Worm (Caenorhabditis elegans) whole organism, mixed stage, embryonic: ENCODE results near the gene nep-22.

ENCODE experiments used
- M03D4.4 ChIP-seq: sonication (generic microtip); optimal IDR thresholded peaks from 2 replicates; lab custom pipeline; 2017; ENCODE audit warnings: mild to moderate bottlenecking, missing genetic modification characterization, missing compliant biosample characterization
- bed-3 ChIP-seq: fragments of 200-800 bp; sonication (Bioruptor generic); optimal IDR thresholded peaks from 3 replicates; lab custom pipeline; 2018; ENCODE audit warnings: mild to moderate bottlenecking, missing genetic modification characterization, moderate library complexity, missing compliant biosample characterization
- blmp-1 ChIP-seq: fragments of 150-350 bp; optimal IDR thresholded peaks from 2 replicates; lab custom pipeline; 2014; ENCODE audit warnings: missing biosample characterization, missing genetic modification characterization
- ceh-39 ChIP-seq: fragments of 150-350 bp; optimal IDR thresholded peaks from 2 replicates; lab custom pipeline; 2014; ENCODE audit warnings: missing biosample characterization, missing genetic modification characterization
- ceh-43 ChIP-seq: fragments of 200-800 bp; sonication (Bioruptor generic); optimal IDR thresholded peaks from 2 replicates; lab custom pipeline; 2018; ENCODE audit warnings: mild to moderate bottlenecking, missing genetic modification characterization, moderate library complexity, missing compliant biosample characterization
- ceh-83 ChIP-seq: fragments of 200-800 bp; sonication (Bioruptor generic); optimal IDR thresholded peaks from 2 replicates; lab custom pipeline; 2018; ENCODE audit warnings: mild to moderate bottlenecking, missing genetic modification characterization, missing compliant biosample characterization
- ces-1 ChIP-seq: fragments of 150-350 bp; optimal IDR thresholded peaks from 2 replicates; lab custom pipeline; 2014; ENCODE audit warnings: missing biosample characterization, missing genetic modification reagents, missing genetic modification characterization
- cnd-1 ChIP-seq: fragments of 200-800 bp; sonication (Bioruptor generic); optimal IDR thresholded peaks from 2 replicates; lab custom pipeline; 2018; ENCODE audit warnings: mild to moderate bottlenecking, missing genetic modification characterization, missing compliant biosample characterization
- drap-1 ChIP-seq: fragments of 200-800 bp; sonication (Bioruptor generic); optimal IDR thresholded peaks from 3 replicates; lab custom pipeline; 2018; ENCODE audit warnings: mild to moderate bottlenecking, missing genetic modification characterization, missing compliant biosample characterization
- elt-3 ChIP-seq: fragments of 150-350 bp; optimal IDR thresholded peaks from 2 replicates; lab custom pipeline; 2014; ENCODE audit warnings: missing biosample characterization, missing genetic modification characterization
- flh-1 ChIP-seq: fragments of 200-800 bp; sonication (Bioruptor generic); optimal IDR thresholded peaks from 2 replicates; lab custom pipeline; 2018; ENCODE audit warnings: mild to moderate bottlenecking, missing genetic modification characterization, moderate library complexity, missing compliant biosample characterization
- ham-2 ChIP-seq: fragments of 200-800 bp; sonication (Bioruptor generic); optimal IDR thresholded peaks from 2 replicates; lab custom pipeline; 2018; ENCODE audit warnings: mild to moderate bottlenecking, missing genetic modification characterization, missing compliant biosample characterization
- lin-13 ChIP-seq: fragments of 150-350 bp; optimal IDR thresholded peaks from 2 replicates; lab custom pipeline; 2014; ENCODE audit warnings: missing biosample characterization, missing genetic modification characterization
- lin-32 ChIP-seq: fragments of 200-800 bp; sonication (Bioruptor generic); optimal IDR thresholded peaks from 2 replicates; lab custom pipeline; 2018; ENCODE audit warnings: mild to moderate bottlenecking, missing genetic modification characterization, missing compliant biosample characterization
- lsy-2 ChIP-seq: fragments of 150-350 bp; optimal IDR thresholded peaks from 2 replicates; lab custom pipeline; 2014; ENCODE audit warnings: missing biosample characterization, missing genetic modification characterization
- mab-5 ChIP-seq: fragments of 150-350 bp; optimal IDR thresholded peaks from 2 replicates; lab custom pipeline; 2014; ENCODE audit warnings: missing biosample characterization, missing genetic modification characterization
- mep-1 ChIP-seq: fragments of 150-350 bp; optimal IDR thresholded peaks from 2 replicates; lab custom pipeline; 2017; ENCODE audit warnings: missing biosample characterization, missing genetic modification reagents, missing genetic modification characterization, inconsistent platforms
- mls-2 ChIP-seq: sonication (generic microtip); optimal IDR thresholded peaks from 2 replicates; lab custom pipeline; 2016; ENCODE audit warnings: mild to moderate bottlenecking, missing genetic modification characterization, moderate library complexity, missing compliant biosample characterization
- nhr-12 ChIP-seq: fragments of 150-350 bp; optimal IDR thresholded peaks from 2 replicates; lab custom pipeline; 2014; ENCODE audit warnings: missing biosample characterization, missing genetic modification characterization
- nhr-2 ChIP-seq: fragments of 150-350 bp; optimal IDR thresholded peaks from 2 replicates; lab custom pipeline; 2014; ENCODE audit warnings: missing biosample characterization, missing genetic modification characterization
- nhr-237 ChIP-seq: fragments of 150-350 bp; optimal IDR thresholded peaks from 2 replicates; lab custom pipeline; 2014; ENCODE audit warnings: missing biosample characterization, missing genetic modification characterization
- nhr-28 ChIP-seq: fragments of 150-350 bp; optimal IDR thresholded peaks from 2 replicates; lab custom pipeline; 2014; ENCODE audit warnings: missing biosample characterization, missing genetic modification characterization
- pha-4 ChIP-seq: fragments of 150-350 bp; optimal IDR thresholded peaks from 2 replicates; lab custom pipeline; 2018; ENCODE audit warnings: missing biosample characterization, missing genetic modification reagents, missing genetic modification characterization
- sem-2 ChIP-seq: fragments of 200-800 bp; sonication (Bioruptor generic); optimal IDR thresholded peaks from 2 replicates; lab custom pipeline; 2018; ENCODE audit warnings: mild to moderate bottlenecking, missing genetic modification characterization, missing compliant biosample characterization
- snpc-4 ChIP-seq: fragments of 150-350 bp; optimal IDR thresholded peaks from 2 replicates; lab custom pipeline; 2014; ENCODE audit warnings: missing biosample characterization, missing genetic modification characterization
- sptf-1 ChIP-seq: sonication (generic microtip); optimal IDR thresholded peaks from 2 replicates; lab custom pipeline; 2017; ENCODE audit warnings: mild to moderate bottlenecking, missing genetic modification characterization, moderate library complexity, missing compliant biosample characterization
- tbx-8 ChIP-seq: fragments of 200-800 bp; sonication (Bioruptor generic); optimal IDR thresholded peaks from 2 replicates; lab custom pipeline; 2018; ENCODE audit warnings: mild to moderate bottlenecking, missing genetic modification characterization, moderate library complexity, missing compliant biosample characterization
- unc-120 ChIP-seq: sonication (generic microtip); optimal IDR thresholded peaks from 2 replicates; lab custom pipeline; 2017; ENCODE audit warnings: missing genetic modification characterization, missing compliant biosample characterization; ENCODE audit not compliant: poor library complexity, severe bottlenecking
- unc-39 ChIP-seq: fragments of 150-350 bp; optimal IDR thresholded peaks from 2 replicates; lab custom pipeline; 2014; ENCODE audit warnings: missing biosample characterization, missing genetic modification characterization
- unc-62 ChIP-seq: fragments of 150-350 bp; optimal IDR thresholded peaks from 2 replicates; lab custom pipeline; 2014; ENCODE audit warnings: missing biosample characterization, missing genetic modification reagents, missing genetic modification characterization

nep-22 gene

ce11 chrX:9035142-9035541, 788 bp downstream of the nep-22 start:
- TF ChIP-seq ceh-83 (GFP tag; lab: Kevin White, UChicago) (no peak), M03D4.4 (tag; lab: Kevin White, UChicago) (no peak), ham-2 (GFP tag; lab: Kevin White, UChicago) (no peak), nhr-237 (tag; lab: Kevin White, UChicago) (no peak), lin-13 (no peak), sptf-1 (tag; lab: Kevin White, UChicago) (no peak), nhr-2 (no peak), sem-2 (GFP tag; lab: Kevin White, UChicago) (no peak), drap-1 (no peak), lin-32 (GFP tag; lab: Kevin White, UChicago) (no peak), bed-3 (no peak), blmp-1 (tag; lab: Kevin White, UChicago) (no peak)

ce11 chrX:9036237-9036636, 1.9 kb downstream of the nep-22 start:
- TF ChIP-seq nhr-2: no peak
- TF ChIP-seq ceh-43 (GFP tag; lab: Kevin White, UChicago): no peak
- TF ChIP-seq flh-1 (GFP tag; lab: Kevin White, UChicago): no peak
- TF ChIP-seq mab-5: no peak
- no peak for TF ChIP-seq sem-2 (GFP tag; lab: Kevin White, UChicago)
- no peak for TF ChIP-seq ceh-39 (tag; lab: Kevin White, UChicago)
- TF ChIP-seq bed-3: no peak
- TF ChIP-seq nhr-28 (tag; lab: Kevin White, UChicago): no peak
- TF ChIP-seq blmp-1 (tag; lab: Kevin White, UChicago): no peak
- no peak for TF ChIP-seq mep-1 (tag; lab: Kevin White, UChicago)
- no peak for TF ChIP-seq lin-32 (GFP tag; lab: Kevin White, UChicago)
- TF ChIP-seq unc-39 (tag; lab: Kevin White, UChicago): no peak
- TF ChIP-seq elt-3: no peak
- no peak for TF ChIP-seq lin-13

- TF ChIP-seq sptf-1 (tag; lab: Kevin White, UChicago): no peak
- no peak for TF ChIP-seq unc-62
These were observed 11.6 kb downstream of the nep-22 start, which contains the start of gene prdm-14 for ce11 chrX:9045913-9046312. Gene prdm-14, plus strand, starts transcription at chrX:9046213.

ce11 chrX:9048657-9049056, 14.3 kb downstream of the nep-22 start, which contains the start of gene F47E1.20:
Gene F47E1.20, plus strand, starts transcription at chrX:9048957.
- no peak for TF ChIP-seq nhr-28 (tag; lab: Kevin White, UChicago)
- no peak for TF ChIP-seq lin-13
- no peak for TF ChIP-seq snpc-4
- TF ChIP-seq mab-5: no peak
- TF ChIP-seq cnd-1 (tag; lab: Kevin White, UChicago): no peak
- TF ChIP-seq, all 35 proteins: peak for 0

- TF ChIP-seq pha-4 (tag; lab: Kevin White, UChicago) (no peak), lsy-2 (tag; lab: Kevin White, UChicago) (no peak)
These were observed 19.1 kb downstream of the nep-22 start for ce11 chrX:9053426-9053825.

ce11 chrX:9057352-9057751, 23.0 kb downstream of the nep-22 start, which contains the start of gene F47E1.2:
Gene F47E1.2, plus strand, starts transcription at chrX:9057652.
- TF ChIP-seq ces-1 (GFP tag; lab: Kevin White, UChicago) (no peak), sptf-1 (tag; lab: Kevin White, UChicago) (no peak), unc-120 (tag; lab: Kevin White, UChicago) (no peak), mls-2 (tag; lab: Kevin White, UChicago) (no peak), lsy-2 (tag; lab: Kevin White, UChicago) (no peak), nhr-12 (no peak), snpc-4 (no peak), ham-2 (GFP tag; lab: Kevin White, UChicago) (no peak), tbx-8 (GFP tag; lab: Kevin White, UChicago) (no peak), M03D4.4 (tag; lab: Kevin White, UChicago) (no peak), mab-5 (no peak)
